Fruit fly (Drosophila melanogaster) whole organism, wandering third instar larva: ENCODE results near the gene RpL5.

Experiments used
- Abd-B ChIP-seq: fragments of >200 bp; optimal IDR thresholded peaks from 2 replicates; lab custom pipeline; 2017; ENCODE audit warnings: missing biosample characterization, missing genetic modification characterization
- CG9705 ChIP-seq: fragments of 200-800 bp; sonication (Bioruptor generic); optimal IDR thresholded peaks from 2 replicates; lab custom pipeline; 2018; ENCODE audit warnings: missing biosample characterization, mild to moderate bottlenecking, missing genetic modification characterization
- CrebA ChIP-seq: fragments of 200-800 bp; sonication (Bioruptor generic); optimal IDR thresholded peaks from 2 replicates; lab custom pipeline; 2016; ENCODE audit warnings: missing biosample characterization, mild to moderate bottlenecking, missing genetic modification characterization, borderline replicate concordance
- Dfd ChIP-seq: fragments of >200 bp; optimal IDR thresholded peaks from 2 replicates; lab custom pipeline; 2017; ENCODE audit warnings: missing biosample characterization, missing genetic modification characterization
- Dif ChIP-seq: fragments of 200-275, 200-300 bp; sonication (Bioruptor generic); optimal IDR thresholded peaks from 2 replicates; lab custom pipeline; 2018; ENCODE audit warnings: missing biosample characterization, missing genetic modification characterization; ENCODE audit not compliant: partially characterized antibody
- GATAd ChIP-seq: sonication (Bioruptor generic); optimal IDR thresholded peaks from 2 replicates; lab custom pipeline; 2016; ENCODE audit warnings: missing biosample characterization, missing genetic modification characterization
- HLH106 ChIP-seq: fragments of 200-800 bp; optimal IDR thresholded peaks from 3 replicates; lab custom pipeline; 2019; ENCODE audit warnings: missing biosample characterization, mild to moderate bottlenecking, missing genetic modification characterization, moderate library complexity
- Hr83 ChIP-seq: fragments of 200-300 bp; sonication (Bioruptor generic); optimal IDR thresholded peaks from 2 replicates; lab custom pipeline; 2016; ENCODE audit warnings: missing biosample characterization, mild to moderate bottlenecking, missing genetic modification characterization, moderate library complexity; ENCODE audit not compliant: poor library complexity, severe bottlenecking
- Mio ChIP-seq: sonication (Bioruptor generic); optimal IDR thresholded peaks from 2 replicates; lab custom pipeline; 2016; ENCODE audit warnings: missing biosample characterization, missing genetic modification characterization
- dl ChIP-seq, 2 experiments: fragments of 175-275, 200-275 bp in 1 of 2; fragments of 200-275 bp in 1 of 2; sonication (Bioruptor generic); optimal IDR thresholded peaks; lab custom pipeline; 2018; ENCODE audit warnings: mild to moderate bottlenecking in 2 of 2, missing biosample characterization in 2 of 2, missing genetic modification characterization in 2 of 2, moderate library complexity in 2 of 2; ENCODE audit not compliant: partially characterized antibody in 2 of 2, insufficient read depth in 1 of 2
- dsf ChIP-seq: sonication (Bioruptor generic); optimal IDR thresholded peaks from 2 replicates; lab custom pipeline; 2016; ENCODE audit warnings: missing biosample characterization, missing genetic modification characterization, borderline replicate concordance
- ey ChIP-seq: fragments of 200-800 bp; sonication (Bioruptor generic); optimal IDR thresholded peaks from 2 replicates; lab custom pipeline; 2016; ENCODE audit warnings: missing biosample characterization, missing genetic modification characterization
- fru ChIP-seq: fragments of 200-800 bp; sonication (Bioruptor generic); optimal IDR thresholded peaks from 3 replicates; lab custom pipeline; 2016; ENCODE audit warnings: missing biosample characterization, mild to moderate bottlenecking, missing genetic modification characterization
- h ChIP-seq: fragments of 200-800 bp; sonication (Bioruptor generic); optimal IDR thresholded peaks from 3 replicates; lab custom pipeline; 2016; ENCODE audit warnings: missing biosample characterization, mild to moderate bottlenecking, missing genetic modification characterization
- jim ChIP-seq: fragments of 175-275, 200-325 bp; sonication (Bioruptor generic); optimal IDR thresholded peaks from 2 replicates; lab custom pipeline; 2016; ENCODE audit warnings: missing biosample characterization, mild to moderate bottlenecking, missing genetic modification characterization
- lola ChIP-seq: fragments of >200 bp; optimal IDR thresholded peaks from 2 replicates; lab custom pipeline; 2017; ENCODE audit warnings: missing biosample characterization, missing genetic modification characterization
- rgr ChIP-seq: fragments of 200-800 bp; sonication (Bioruptor generic); optimal IDR thresholded peaks from 3 replicates; lab custom pipeline; 2016; ENCODE audit warnings: missing biosample characterization, mild to moderate bottlenecking, missing genetic modification characterization
- sage ChIP-seq: fragments of 200-800 bp; sonication (Bioruptor generic); optimal IDR thresholded peaks from 2 replicates; lab custom pipeline; 2016; ENCODE audit warnings: missing biosample characterization, mild to moderate bottlenecking, missing genetic modification characterization
- tai ChIP-seq: sonication (Bioruptor generic); optimal IDR thresholded peaks from 2 replicates; lab custom pipeline; 2016; ENCODE audit warnings: missing biosample characterization, missing genetic modification characterization
- usp ChIP-seq: fragments of >200 bp; optimal IDR thresholded peaks from 2 replicates; lab custom pipeline; 2017; ENCODE audit warnings: missing biosample characterization, missing genetic modification characterization

RpL5 gene

dm6 chr2L:22537368-22537767 is 684 bp upstream of the RpL5 start, which contains the start of gene CG17490:
Gene CG17490, plus strand, starts transcription at chr2L:22537668.
- TF ChIP-seq GATAd (GFP tag; lab: Kevin White, UChicago): no peak
- no peak for TF ChIP-seq tai
- TF ChIP-seq jim (GFP tag; lab: Kevin White, UChicago): no peak
- TF ChIP-seq usp (GFP tag; lab: Kevin White, UChicago): no peak
- TF ChIP-seq sage: no peak
- TF ChIP-seq dsf: no peak
- TF ChIP-seq Dfd (GFP tag; lab: Kevin White, UChicago): no peak
- no peak for TF ChIP-seq Abd-B (GFP tag; lab: Kevin White, UChicago)
- no peak for TF ChIP-seq HLH106
- TF ChIP-seq Dif (GFP tag; lab: Kevin White, UChicago): no peak
- no peak for TF ChIP-seq rgr (GFP tag; lab: Kevin White, UChicago)
- no peak for TF ChIP-seq fru (GFP tag; lab: Kevin White, UChicago)
- TF ChIP-seq dl (GFP tag; optimal IDR thresholded peaks at IDR 0.05; lab: Kevin White, UChicago; ENCODE audit: insufficient read depth in 1 of 2, partially characterized antibody in 2 of 2): no peak
- no peak for TF ChIP-seq CG9705 (GFP tag; lab: Kevin White, UChicago)
- TF ChIP-seq lola (GFP tag; lab: Kevin White, UChicago): no peak
- TF ChIP-seq Mio: no peak
- no peak for TF ChIP-seq h
- TF ChIP-seq CrebA: no peak
- no peak for TF ChIP-seq ey (GFP tag; lab: Kevin White, UChicago)
- TF ChIP-seq Hr83 (GFP tag; lab: Kevin White, UChicago): no peak
